Fruit fly (Drosophila melanogaster) whole organism, pupa: ENCODE results near the gene CG43078.
A peak's percentile ranks its signal among the peaks of the same experiment; 100 is the strongest.

ENCODE experiments used
- CG12605 ChIP-seq: fragments of 200-800 bp; sonication (Bioruptor generic); IDR thresholded peaks from 2 replicates; pipeline ENCODE4 v1.3.6; 2022; ENCODE audit warnings: missing biosample characterization, missing genetic modification characterization
- CG13204 ChIP-seq: fragments of 200-800 bp; sonication (Bioruptor generic); optimal IDR thresholded peaks from 2 replicates; lab custom pipeline; 2018; ENCODE audit warnings: missing biosample characterization, mild to moderate bottlenecking, missing genetic modification characterization, moderate library complexity
- CG14655 ChIP-seq: fragments of 200-800 bp; sonication (Bioruptor generic); optimal IDR thresholded peaks from 3 replicates; lab custom pipeline; 2017; ENCODE audit warnings: mild to moderate bottlenecking, missing biosample characterization, missing genetic modification reagents, missing genetic modification characterization
- CG32121 ChIP-seq: fragments of 200-800 bp; sonication (Bioruptor generic); IDR thresholded peaks from 2 replicates; pipeline ENCODE4 v1.3.6; 2022; ENCODE audit warnings: missing biosample characterization, missing genetic modification characterization
- CG4496 ChIP-seq: fragments of 200-800 bp; sonication (Bioruptor generic); IDR thresholded peaks from 3 replicates; pipeline ENCODE4 v1.3.6; 2022; ENCODE audit warnings: missing biosample characterization, missing genetic modification characterization
- CG8301 ChIP-seq: fragments of 200-800 bp; sonication (Bioruptor generic); optimal IDR thresholded peaks from 2 replicates; lab custom pipeline; 2018; ENCODE audit warnings: missing biosample characterization, mild to moderate bottlenecking, missing genetic modification characterization
- CG9948 ChIP-seq: fragments of 200-800 bp; sonication (Bioruptor generic); optimal IDR thresholded peaks from 2 replicates; lab custom pipeline; 2018; ENCODE audit warnings: missing biosample characterization, mild to moderate bottlenecking, missing genetic modification characterization, moderate library complexity
- D1 ChIP-seq: fragments of 200-800 bp; sonication (Bioruptor generic); optimal IDR thresholded peaks from 2 replicates; lab custom pipeline; 2018; ENCODE audit warnings: missing biosample characterization, mild to moderate bottlenecking, missing genetic modification characterization, moderate library complexity
- EcR ChIP-seq: fragments of 200-800 bp; sonication (Bioruptor generic); optimal IDR thresholded peaks from 3 replicates; lab custom pipeline; 2019; ENCODE audit warnings: missing biosample characterization, missing genetic modification characterization, mild to moderate bottlenecking, moderate library complexity, missing genetic modification reagents
- Pif1B ChIP-seq: fragments of 200-800 bp; sonication (Bioruptor generic); optimal IDR thresholded peaks from 3 replicates; lab custom pipeline; 2016; ENCODE audit warnings: missing biosample characterization, missing genetic modification characterization
- Snoo ChIP-seq: fragments of 200-800 bp; sonication (Bioruptor generic); optimal IDR thresholded peaks from 3 replicates; lab custom pipeline; 2017; ENCODE audit warnings: missing biosample characterization, mild to moderate bottlenecking, missing genetic modification characterization, inconsistent platforms
- gl ChIP-seq: fragments of 200-800 bp; sonication (Bioruptor generic); optimal IDR thresholded peaks from 2 replicates; lab custom pipeline; 2018; ENCODE audit warnings: missing biosample characterization, mild to moderate bottlenecking, missing genetic modification characterization

- TF ChIP-seq Pif1B (no peak), CG9948 (no peak), CG32121 (no peak), CG8301 (tag; lab: Kevin White, UChicago) (no peak), CG4496 (no peak), CG12605 (GFP tag; lab: Robert Waterston, UW) (no peak), CG14655 (GFP tag; lab: Kevin White, UChicago) (no peak), CG13204 (no peak), EcR (GFP tag; lab: Kevin White, UChicago) (peak; percentile 2), D1 (tag; lab: Kevin White, UChicago) (no peak), Snoo (tag; lab: Kevin White, UChicago) (no peak), gl (no peak)
These were observed 31.1 kb upstream of the CG43078 start for dm6 chr3L:8545473-8545872.
